Worm (Caenorhabditis elegans): ENCODE data around the gene unc-60.

Gene unc-60

DNA sequence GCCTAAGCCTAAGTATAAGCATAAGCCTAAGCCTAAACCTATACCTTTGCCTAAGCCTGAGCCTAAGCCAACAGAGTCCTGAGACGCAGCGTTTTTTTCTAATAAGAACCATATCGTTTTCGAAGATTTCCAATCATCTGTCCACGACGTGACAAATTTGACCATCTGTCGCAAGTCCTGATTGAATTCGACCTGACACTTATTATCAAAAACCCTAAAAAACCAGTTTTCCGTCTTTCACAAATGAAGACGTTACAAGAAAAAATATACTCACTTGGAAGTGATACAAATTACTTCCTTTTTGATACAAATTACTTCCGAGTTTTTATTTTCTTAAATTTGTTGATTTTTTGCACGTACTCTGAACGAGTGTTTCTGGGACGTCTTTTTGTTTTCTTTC is 36.7 kb upstream of the unc-60 start:
- TF ChIP-seq dve-1 (tag; optimal IDR thresholded peaks at IDR 0.05), result no peak
- no peak for TF ChIP-seq ceh-22 (tag; optimal IDR thresholded peaks at IDR 0.05)

DNA sequence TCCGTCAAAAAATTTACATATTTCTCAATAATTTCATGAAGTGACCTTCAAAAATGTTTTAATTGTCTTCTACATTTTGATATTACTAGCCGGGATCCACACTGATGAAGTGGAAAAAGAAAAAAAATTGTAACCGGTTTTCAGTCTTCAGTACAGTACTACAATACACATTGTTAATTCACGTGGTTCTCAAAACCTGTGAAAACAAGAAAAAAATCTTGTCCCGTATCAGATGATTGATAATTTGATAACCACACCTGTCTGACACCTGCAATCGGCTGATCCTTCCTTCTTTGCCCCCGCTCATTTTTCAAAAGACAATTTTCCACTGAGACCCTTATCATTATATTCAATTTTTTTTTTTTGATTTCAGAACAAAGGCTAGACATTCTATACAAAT is 36.1 kb upstream of the unc-60 start, which contains the start of gene R09B5.11:
R09B5.11 (plus strand) TSS at position 374 of the 400 bp plus-strand sequence.
- TF ChIP-seq pax-1 (tag; optimal IDR thresholded peaks at IDR 0.05) (no peak), pag-3 (tag; optimal IDR thresholded peaks at IDR 0.05; ENCODE audit: borderline replicate concordance) (no peak), Y22D7AL.16 (tag; optimal IDR thresholded peaks at IDR 0.05) (no peak), ceh-30 (tag; optimal IDR thresholded peaks at IDR 0.05) (no peak), C08G9.2 (tag; optimal IDR thresholded peaks at IDR 0.05) (no peak), ceh-14 (tag; optimal IDR thresholded peaks at IDR 0.05) (no peak), hlh-8 (tag; optimal IDR thresholded peaks at IDR 0.05) (no peak), hlh-15 (tag; optimal IDR thresholded peaks at IDR 0.05) (no peak), nhr-11 (tag; optimal IDR thresholded peaks at IDR 0.05) (no peak), pros-1 (tag; optimal IDR thresholded peaks at IDR 0.05) (no peak), T23F11.4 (GFP tag; optimal IDR thresholded peaks at IDR 0.05) (no peak), hlh-13 (GFP tag; optimal IDR thresholded peaks at IDR 0.05) (no peak), ceh-19 (GFP tag; optimal IDR thresholded peaks at IDR 0.05) (no peak), ceh-9 (tag; optimal IDR thresholded peaks at IDR 0.05) (no peak), ceh-2 (tag; optimal IDR thresholded peaks at IDR 0.05) (no peak), elt-2 (tag; optimal IDR thresholded peaks at IDR 0.05) (no peak)

DNA sequence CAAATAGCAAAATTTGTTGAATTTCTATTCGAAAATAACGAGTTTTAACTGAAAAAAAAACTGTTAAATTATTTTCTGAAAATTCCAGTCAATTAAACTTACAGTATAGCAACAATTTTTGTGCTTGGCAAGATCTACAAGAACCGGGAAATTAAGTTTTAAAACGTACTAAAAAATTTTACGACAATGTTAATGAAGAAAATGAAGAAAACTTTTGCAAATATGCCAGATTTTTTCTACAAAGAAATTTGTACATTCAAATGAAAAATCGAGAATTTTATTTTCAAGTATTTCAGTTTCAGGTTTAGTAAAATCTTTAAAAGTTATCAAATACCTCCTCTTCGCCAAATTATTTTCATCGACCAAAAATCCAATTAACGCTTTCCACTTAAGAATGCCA is 32.8 kb upstream of the unc-60 start, which contains the start of gene cnc-11:
cnc-11 (plus strand) TSS at position 301 of the 400 bp plus-strand sequence.
- no peak for TF ChIP-seq elt-2 (tag; optimal IDR thresholded peaks at IDR 0.05)
- TF ChIP-seq gmeb-2 (tag; optimal IDR thresholded peaks at IDR 0.05), result no peak
- no peak for TF ChIP-seq lim-6 (tag; optimal IDR thresholded peaks at IDR 0.05)
- no peak for TF ChIP-seq ceh-48 (tag; optimal IDR thresholded peaks at IDR 0.05)
- TF ChIP-seq pros-1 (tag; optimal IDR thresholded peaks at IDR 0.05), result no peak
- TF ChIP-seq elt-4 (tag; optimal IDR thresholded peaks at IDR 0.05), result no peak
- TF ChIP-seq zip-5 (tag; optimal IDR thresholded peaks at IDR 0.05), result no peak
- no peak for TF ChIP-seq Y22D7AL.16 (tag; optimal IDR thresholded peaks at IDR 0.05)
- no peak for TF ChIP-seq sox-2 (GFP tag; IDR thresholded peaks at IDR 0.05)
- no peak for TF ChIP-seq ama-1 (optimal IDR thresholded peaks at IDR 0.05)
- TF ChIP-seq odd-2 (tag; optimal IDR thresholded peaks at IDR 0.05), result no peak
- no peak for TF ChIP-seq dmd-4 (tag; optimal IDR thresholded peaks at IDR 0.05; ENCODE audit: borderline replicate concordance)
- TF ChIP-seq nhr-232 (tag; optimal IDR thresholded peaks at IDR 0.05), result no peak
- no peak for TF ChIP-seq tbx-7 (tag; optimal IDR thresholded peaks at IDR 0.05)
- TF ChIP-seq syd-9 (tag; optimal IDR thresholded peaks at IDR 0.05), result no peak
- TF ChIP-seq hlh-15 (tag; optimal IDR thresholded peaks at IDR 0.05), result no peak
- TF ChIP-seq ttx-3 (tag; optimal IDR thresholded peaks at IDR 0.05), result no peak
- TF ChIP-seq K09A11.1 (tag; optimal IDR thresholded peaks at IDR 0.05; ENCODE audit: insufficient read depth), result no peak
- no peak for TF ChIP-seq unc-42 (tag; optimal IDR thresholded peaks at IDR 0.05)

DNA sequence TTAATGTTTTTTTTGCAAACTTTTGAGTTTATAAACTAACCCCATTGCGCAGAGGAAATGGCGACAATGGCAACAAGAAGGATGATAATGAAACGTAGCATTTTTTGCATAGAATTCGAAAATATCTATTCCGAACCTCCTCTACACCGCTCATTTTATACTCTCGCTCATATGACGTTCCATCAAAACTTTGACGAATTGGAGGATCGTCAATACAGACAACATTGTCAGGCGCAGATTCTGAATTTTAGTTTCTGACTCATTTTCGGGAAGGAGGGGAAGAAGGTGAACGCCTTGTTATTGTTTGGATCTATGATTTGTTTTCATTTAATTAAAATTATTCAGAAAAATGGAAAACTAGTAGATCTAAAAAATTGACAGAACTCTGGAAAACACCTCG is 30.7 kb upstream of the unc-60 start, which contains the start of gene cnc-1:
cnc-1 (minus strand) TSS at position 101 of the 400 bp plus-strand sequence.
- TF ChIP-seq K02D7.2 (tag; optimal IDR thresholded peaks at IDR 0.05), result no peak
- TF ChIP-seq pag-3 (tag; optimal IDR thresholded peaks at IDR 0.05; ENCODE audit: borderline replicate concordance), result no peak
- TF ChIP-seq pax-1 (tag; optimal IDR thresholded peaks at IDR 0.05), result no peak
- no peak for TF ChIP-seq sox-2 (GFP tag; IDR thresholded peaks at IDR 0.05)
- no peak for TF ChIP-seq ama-1 (optimal IDR thresholded peaks at IDR 0.05)
- TF ChIP-seq madf-2 (tag; optimal IDR thresholded peaks at IDR 0.05), result no peak

DNA sequence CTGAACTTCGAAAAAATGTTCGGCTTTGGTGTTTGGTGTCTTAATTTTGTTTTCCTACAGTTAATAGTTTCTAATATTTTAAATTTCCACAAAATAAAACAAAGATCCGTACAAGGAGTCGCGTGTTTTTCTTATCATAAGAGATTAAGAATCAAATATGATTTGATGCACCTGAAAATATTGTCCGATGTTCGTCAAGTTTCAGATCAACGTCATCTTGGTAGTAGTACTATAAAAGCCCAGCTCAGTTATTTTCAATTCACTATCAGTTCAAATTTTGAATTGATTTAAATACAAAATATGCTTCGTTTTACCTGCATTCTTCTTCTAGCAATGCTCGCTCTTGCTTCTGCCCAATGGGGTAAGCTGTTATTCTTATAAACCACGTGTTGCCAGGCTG is 29.8 kb upstream of the unc-60 start, which contains the start of gene cnc-5:
cnc-5 (plus strand) TSS at position 301 of the 400 bp plus-strand sequence.
- no peak for TF ChIP-seq fax-1 (tag; optimal IDR thresholded peaks at IDR 0.05)
- TF ChIP-seq Y22D7AL.16 (tag; optimal IDR thresholded peaks at IDR 0.05), result no peak
- TF ChIP-seq ceh-31 (tag; optimal IDR thresholded peaks at IDR 0.05), result no peak
